Worm (Caenorhabditis elegans): Measurements from ENCODE around the gene T23F6.3.

Gene T23F6.3

ce11 chrIV:12728162-12728561, 3.6 kb upstream of the T23F6.3 start:
- no peak for TF ChIP-seq ceh-13 (GFP tag; optimal IDR thresholded peaks at IDR 0.05)
- no peak for TF ChIP-seq tbx-37 (GFP tag; conservative IDR thresholded peaks at IDR 0.05)
- no peak for TF ChIP-seq hnd-1 (tag; optimal IDR thresholded peaks at IDR 0.05)
- no peak for TF ChIP-seq ets-7 (tag; optimal IDR thresholded peaks at IDR 0.05)
- no peak for TF ChIP-seq scrt-1 (GFP tag; IDR thresholded peaks at IDR 0.05)
- TF ChIP-seq aly-1 (tag; optimal IDR thresholded peaks at IDR 0.05) = no peak
- no peak for TF ChIP-seq hmbx-1 (tag; optimal IDR thresholded peaks at IDR 0.05)
- no peak for TF ChIP-seq sea-1 (GFP tag; conservative IDR thresholded peaks at IDR 0.05)
- TF ChIP-seq F13C5.2 (tag; optimal IDR thresholded peaks at IDR 0.05) = no peak
- no peak for TF ChIP-seq ama-1 (optimal IDR thresholded peaks at IDR 0.05)
- no peak for TF ChIP-seq hmg-4 (GFP tag; optimal IDR thresholded peaks at IDR 0.05)
- TF ChIP-seq flt-1 (GFP tag; IDR thresholded peaks at IDR 0.05) = no peak
- TF ChIP-seq tra-4 (tag; optimal IDR thresholded peaks at IDR 0.05) = no peak
- no peak for TF ChIP-seq ceh-36 (tag; optimal IDR thresholded peaks at IDR 0.05)
- TF ChIP-seq pes-1 (GFP tag; IDR thresholded peaks at IDR 0.05) = no peak

ce11 chrIV:12725925-12726324, 1.4 kb upstream of the T23F6.3 start:
- TF ChIP-seq tra-4 (tag; optimal IDR thresholded peaks at IDR 0.05) (no peak), flt-1 (GFP tag; IDR thresholded peaks at IDR 0.05) (no peak), pes-1 (GFP tag; IDR thresholded peaks at IDR 0.05) (no peak), hmbx-1 (tag; optimal IDR thresholded peaks at IDR 0.05) (no peak), hmg-4 (GFP tag; optimal IDR thresholded peaks at IDR 0.05) (no peak)

- TF ChIP-seq sea-1 (GFP tag; conservative IDR thresholded peaks at IDR 0.05) (no peak), tbx-11 (GFP tag; IDR thresholded peaks at IDR 0.05) (no peak), hmbx-1 (tag; optimal IDR thresholded peaks at IDR 0.05) (no peak), tra-4 (tag; optimal IDR thresholded peaks at IDR 0.05) (no peak), hmg-4 (GFP tag; optimal IDR thresholded peaks at IDR 0.05) (no peak), scrt-1 (GFP tag; IDR thresholded peaks at IDR 0.05) (no peak), ceh-13 (GFP tag; optimal IDR thresholded peaks at IDR 0.05) (no peak), ets-7 (tag; optimal IDR thresholded peaks at IDR 0.05) (no peak), ceh-36 (tag; optimal IDR thresholded peaks at IDR 0.05) (no peak), B0310.2 (tag; optimal IDR thresholded peaks at IDR 0.05) (no peak), hnd-1 (tag; optimal IDR thresholded peaks at IDR 0.05) (no peak), flt-1 (GFP tag; IDR thresholded peaks at IDR 0.05) (no peak), aly-1 (tag; optimal IDR thresholded peaks at IDR 0.05) (no peak), ama-1 (optimal IDR thresholded peaks at IDR 0.05) (no peak), pes-1 (GFP tag; IDR thresholded peaks at IDR 0.05) (no peak), tbx-37 (GFP tag; conservative IDR thresholded peaks at IDR 0.05) (no peak)
These were observed 668 bp upstream of the T23F6.3 start for ce11 chrIV:12725228-12725627.

- TF ChIP-seq sea-1 (GFP tag; conservative IDR thresholded peaks at IDR 0.05) (no peak), flt-1 (GFP tag; IDR thresholded peaks at IDR 0.05) (no peak), tbx-37 (GFP tag; conservative IDR thresholded peaks at IDR 0.05) (no peak), ets-7 (tag; optimal IDR thresholded peaks at IDR 0.05) (no peak), pes-1 (GFP tag; IDR thresholded peaks at IDR 0.05) (no peak), aly-1 (tag; optimal IDR thresholded peaks at IDR 0.05) (no peak), tra-4 (tag; optimal IDR thresholded peaks at IDR 0.05) (no peak), scrt-1 (GFP tag; IDR thresholded peaks at IDR 0.05) (no peak), B0310.2 (tag; optimal IDR thresholded peaks at IDR 0.05) (no peak)
These were observed 3.5 kb downstream of the T23F6.3 start, which contains the start of gene T23F6.2 for ce11 chrIV:12721106-12721505. TSS of gene T23F6.2 (plus strand) at chrIV:12721356.

- TF ChIP-seq tra-4 (tag; optimal IDR thresholded peaks at IDR 0.05) (no peak), hmbx-1 (tag; optimal IDR thresholded peaks at IDR 0.05) (no peak), flt-1 (GFP tag; IDR thresholded peaks at IDR 0.05) (no peak), ceh-13 (GFP tag; optimal IDR thresholded peaks at IDR 0.05) (no peak), B0310.2 (tag; optimal IDR thresholded peaks at IDR 0.05) (no peak), sea-1 (GFP tag; conservative IDR thresholded peaks at IDR 0.05) (no peak), scrt-1 (GFP tag; IDR thresholded peaks at IDR 0.05) (no peak), aly-1 (tag; optimal IDR thresholded peaks at IDR 0.05) (no peak), tbx-11 (GFP tag; IDR thresholded peaks at IDR 0.05) (no peak), ceh-36 (tag; optimal IDR thresholded peaks at IDR 0.05) (no peak), hnd-1 (tag; optimal IDR thresholded peaks at IDR 0.05) (no peak), tbx-37 (GFP tag; conservative IDR thresholded peaks at IDR 0.05) (no peak), ama-1 (optimal IDR thresholded peaks at IDR 0.05) (no peak), F13C5.2 (tag; optimal IDR thresholded peaks at IDR 0.05) (no peak), hmg-4 (GFP tag; optimal IDR thresholded peaks at IDR 0.05) (no peak), ets-7 (tag; optimal IDR thresholded peaks at IDR 0.05) (no peak), pes-1 (GFP tag; IDR thresholded peaks at IDR 0.05) (no peak)
These were observed 4.9 kb downstream of the T23F6.3 start, which contains the start of gene idpp-7 for ce11 chrIV:12719664-12720063. TSS of gene idpp-7 (plus strand) at chrIV:12719964.

ce11 chrIV:12717531-12717930, 7.0 kb downstream of the T23F6.3 start, which contains the start of gene C27D8.1:
TSS of gene C27D8.1 (plus strand) at chrIV:12717831.
- TF ChIP-seq B0310.2 (tag; optimal IDR thresholded peaks at IDR 0.05) = no peak
- TF ChIP-seq scrt-1 (GFP tag; IDR thresholded peaks at IDR 0.05) = no peak
- no peak for TF ChIP-seq tbx-37 (GFP tag; conservative IDR thresholded peaks at IDR 0.05)

ce11 chrIV:12715947-12716382, 8.6 kb downstream of the T23F6.3 start:
- TF ChIP-seq hnd-1 (tag; optimal IDR thresholded peaks at IDR 0.05) (no peak), tra-4 (tag; optimal IDR thresholded peaks at IDR 0.05) (no peak), hmg-4 (GFP tag; optimal IDR thresholded peaks at IDR 0.05) (no peak), tbx-37 (GFP tag; conservative IDR thresholded peaks at IDR 0.05) (no peak), flt-1 (GFP tag; IDR thresholded peaks at IDR 0.05) (no peak), sea-1 (GFP tag; conservative IDR thresholded peaks at IDR 0.05) (no peak), hmbx-1 (tag; optimal IDR thresholded peaks at IDR 0.05) (no peak), aly-1 (tag; optimal IDR thresholded peaks at IDR 0.05) (no peak), ceh-13 (GFP tag; optimal IDR thresholded peaks at IDR 0.05) (no peak), ceh-36 (tag; optimal IDR thresholded peaks at IDR 0.05) (no peak), ama-1 (optimal IDR thresholded peaks at IDR 0.05) (no peak), tbx-11 (GFP tag; IDR thresholded peaks at IDR 0.05) (no peak), B0310.2 (tag; optimal IDR thresholded peaks at IDR 0.05) (no peak), pes-1 (GFP tag; IDR thresholded peaks at IDR 0.05) (no peak)

ce11 chrIV:12711644-12712043, 12.9 kb downstream of the T23F6.3 start, which contains the start of gene C27D8.3:
TSS of gene C27D8.3 (minus strand) at chrIV:12711744.
- TF ChIP-seq tbx-11 (GFP tag; IDR thresholded peaks at IDR 0.05) = no peak
- TF ChIP-seq pes-1 (GFP tag; IDR thresholded peaks at IDR 0.05) = no peak
- no peak for TF ChIP-seq ama-1 (optimal IDR thresholded peaks at IDR 0.05)
- no peak for TF ChIP-seq tbx-37 (GFP tag; conservative IDR thresholded peaks at IDR 0.05)
- no peak for TF ChIP-seq hmbx-1 (tag; optimal IDR thresholded peaks at IDR 0.05)
- TF ChIP-seq ceh-36 (tag; optimal IDR thresholded peaks at IDR 0.05) = no peak
- TF ChIP-seq ets-7 (tag; optimal IDR thresholded peaks at IDR 0.05) = no peak
- no peak for TF ChIP-seq scrt-1 (GFP tag; IDR thresholded peaks at IDR 0.05)
- no peak for TF ChIP-seq aly-1 (tag; optimal IDR thresholded peaks at IDR 0.05)
- no peak for TF ChIP-seq flt-1 (GFP tag; IDR thresholded peaks at IDR 0.05)
- no peak for TF ChIP-seq B0310.2 (tag; optimal IDR thresholded peaks at IDR 0.05)
- TF ChIP-seq tra-4 (tag; optimal IDR thresholded peaks at IDR 0.05) = no peak
- TF ChIP-seq ceh-13 (GFP tag; optimal IDR thresholded peaks at IDR 0.05) = no peak
- no peak for TF ChIP-seq F13C5.2 (tag; optimal IDR thresholded peaks at IDR 0.05)
